Fruit fly (Drosophila melanogaster) whole organism, embryonic: ENCODE results near the gene CG11986.

Source experiments
- CG10654 ChIP-seq: fragments of 200-800 bp; sonication (Bioruptor generic); optimal IDR thresholded peaks from 2 replicates; lab custom pipeline; 2016; ENCODE audit warnings: missing biosample characterization, missing genetic modification characterization
- CG11723 ChIP-seq: fragments of 200-800 bp; sonication (Bioruptor generic); optimal IDR thresholded peaks from 2 replicates; lab custom pipeline; 2017; ENCODE audit warnings: missing biosample characterization, mild to moderate bottlenecking, missing genetic modification characterization
- CG12299 ChIP-seq: fragments of 200-800 bp; sonication (Bioruptor generic); optimal IDR thresholded peaks from 2 replicates; lab custom pipeline; 2018; ENCODE audit warnings: missing biosample characterization, mild to moderate bottlenecking, missing genetic modification characterization
- CG1233 ChIP-seq: fragments of 200-800 bp; sonication (Bioruptor generic); optimal IDR thresholded peaks from 4 replicates; lab custom pipeline; 2018; ENCODE audit warnings: missing biosample characterization, mild to moderate bottlenecking, missing genetic modification characterization
- CG13894 ChIP-seq: fragments of 200-800 bp; sonication (Bioruptor generic); optimal IDR thresholded peaks from 3 replicates; lab custom pipeline; 2018; ENCODE audit warnings: missing biosample characterization, mild to moderate bottlenecking, missing genetic modification characterization, moderate library complexity
- CG15011 ChIP-seq: fragments of 200-800 bp; sonication (Bioruptor generic); optimal IDR thresholded peaks from 3 replicates; lab custom pipeline; 2018; ENCODE audit warnings: missing biosample characterization, mild to moderate bottlenecking, missing genetic modification characterization
- CG16779 ChIP-seq: fragments of 200-800 bp; sonication (Bioruptor generic); IDR thresholded peaks from 2 replicates; pipeline ENCODE4 v1.3.6; 2022; ENCODE audit warnings: missing biosample characterization, missing genetic modification characterization
- CG16863 ChIP-seq: fragments of 200-800 bp; sonication (Bioruptor generic); optimal IDR thresholded peaks from 3 replicates; lab custom pipeline; 2016; ENCODE audit warnings: missing biosample characterization, missing genetic modification characterization
- CG17568 ChIP-seq: fragments of 200-800 bp; sonication (Bioruptor generic); optimal IDR thresholded peaks from 2 replicates; lab custom pipeline; 2018; ENCODE audit warnings: missing biosample characterization, mild to moderate bottlenecking, missing genetic modification characterization, moderate library complexity
- CG18262 ChIP-seq: fragments of 200-800 bp; optimal IDR thresholded peaks from 3 replicates; lab custom pipeline; 2019; ENCODE audit warnings: missing biosample characterization, mild to moderate bottlenecking, missing genetic modification characterization, moderate library complexity
- CG2120 ChIP-seq: fragments of 200-800 bp; sonication (Bioruptor generic); optimal IDR thresholded peaks from 3 replicates; lab custom pipeline; 2016; ENCODE audit warnings: missing biosample characterization, missing genetic modification characterization
- CG30431 ChIP-seq: fragments of 200-800 bp; sonication (Bioruptor generic); optimal IDR thresholded peaks from 2 replicates; lab custom pipeline; 2017; ENCODE audit warnings: missing biosample characterization, missing genetic modification characterization
- CG31224 ChIP-seq: fragments of 200-800 bp; sonication (Bioruptor generic); IDR thresholded peaks from 2 replicates; pipeline ENCODE4 v1.3.6; 2022; ENCODE audit warnings: missing biosample characterization, missing genetic modification characterization
- CG31441 ChIP-seq: fragments of 200-800 bp; sonication (Bioruptor generic); IDR thresholded peaks from 2 replicates; pipeline ENCODE4 v1.3.6; 2022; ENCODE audit warnings: missing biosample characterization, missing genetic modification characterization
- CG3163 ChIP-seq: fragments of 200-800 bp; sonication (Bioruptor generic); optimal IDR thresholded peaks from 3 replicates; lab custom pipeline; 2016; ENCODE audit warnings: missing biosample characterization, missing genetic modification characterization
- CG4328 ChIP-seq: fragments of 200-800 bp; sonication (Bioruptor generic); optimal IDR thresholded peaks from 3 replicates; lab custom pipeline; 2017; ENCODE audit warnings: missing biosample characterization, missing genetic modification reagents, missing genetic modification characterization
- CG43689 ChIP-seq: fragments of 200-800 bp; sonication (Bioruptor generic); IDR thresholded peaks from 2 replicates; pipeline ENCODE4 v1.3.6; 2022; ENCODE audit warnings: missing biosample characterization, missing genetic modification characterization
- CG4707 ChIP-seq: fragments of 200-800 bp; sonication (Bioruptor generic); optimal IDR thresholded peaks from 2 replicates; lab custom pipeline; 2018; ENCODE audit warnings: missing biosample characterization, mild to moderate bottlenecking, missing genetic modification characterization, moderate library complexity
- CG6791 ChIP-seq: fragments of 200-800 bp; sonication (Bioruptor generic); IDR thresholded peaks from 3 replicates; pipeline ENCODE4 v1.3.6; 2022; ENCODE audit warnings: missing biosample characterization, missing genetic modification characterization; ENCODE audit not compliant: partially characterized antibody
- CG8388 ChIP-seq: fragments of 200-800 bp; sonication (Bioruptor generic); optimal IDR thresholded peaks from 2 replicates; lab custom pipeline; 2019; ENCODE audit warnings: missing biosample characterization, mild to moderate bottlenecking, missing genetic modification characterization, moderate library complexity
- CG8765 ChIP-seq: fragments of 200-800 bp; sonication (Bioruptor generic); IDR thresholded peaks from 2 replicates; pipeline ENCODE4 v1.3.6; 2022; ENCODE audit warnings: missing biosample characterization, missing genetic modification characterization
- CG9437 ChIP-seq: fragments of 200-800 bp; sonication (Bioruptor generic); optimal IDR thresholded peaks from 2 replicates; lab custom pipeline; 2018; ENCODE audit warnings: missing biosample characterization, mild to moderate bottlenecking, missing genetic modification characterization
- CTCF ChIP-seq: fragments of 200-800 bp; sonication (Bioruptor generic); optimal IDR thresholded peaks from 2 replicates; lab custom pipeline; 2017; ENCODE audit warnings: missing biosample characterization, mild to moderate bottlenecking, missing genetic modification characterization, moderate library complexity
- Camta ChIP-seq: fragments of 200-800 bp; sonication (Bioruptor generic); optimal IDR thresholded peaks from 2 replicates; lab custom pipeline; 2016; ENCODE audit warnings: missing biosample characterization, missing genetic modification characterization
- D19B ChIP-seq: fragments of 200-800 bp; sonication (Bioruptor generic); optimal IDR thresholded peaks from 2 replicates; lab custom pipeline; 2017; ENCODE audit warnings: missing biosample characterization, mild to moderate bottlenecking, missing genetic modification characterization
- Dek ChIP-seq: fragments of 200-800 bp; sonication (Bioruptor generic); optimal IDR thresholded peaks from 3 replicates; lab custom pipeline; 2019; ENCODE audit warnings: missing biosample characterization, mild to moderate bottlenecking, missing genetic modification characterization, moderate library complexity
- Doc3 ChIP-seq: fragments of 200-800 bp; sonication (Bioruptor generic); IDR thresholded peaks from 3 replicates; pipeline ENCODE4 v1.3.6; 2022; ENCODE audit warnings: missing biosample characterization, missing genetic modification characterization; ENCODE audit not compliant: partially characterized antibody
- HLH4C ChIP-seq: fragments of 200-800 bp; sonication (Bioruptor generic); IDR thresholded peaks from 3 replicates; pipeline ENCODE4 v1.3.6; 2022; ENCODE audit warnings: missing biosample characterization, missing genetic modification characterization; ENCODE audit not compliant: partially characterized antibody
- Hmr ChIP-seq: fragments of 200-800 bp; sonication (Bioruptor generic); optimal IDR thresholded peaks from 3 replicates; lab custom pipeline; 2017; ENCODE audit warnings: mild to moderate bottlenecking, missing biosample characterization, missing genetic modification reagents, missing genetic modification characterization
- Myb ChIP-seq: fragments of 200-800 bp; sonication (Bioruptor generic); optimal IDR thresholded peaks from 2 replicates; lab custom pipeline; 2016; ENCODE audit warnings: missing biosample characterization, missing genetic modification characterization
- NK7.1 ChIP-seq: fragments of 200-800 bp; sonication (Bioruptor generic); optimal IDR thresholded peaks from 3 replicates; lab custom pipeline; 2016; ENCODE audit warnings: missing biosample characterization, missing genetic modification characterization
- Oaz ChIP-seq: fragments of 200-800 bp; sonication (Bioruptor generic); IDR thresholded peaks from 2 replicates; pipeline ENCODE4 v1.3.6; 2022; ENCODE audit warnings: missing biosample characterization, missing genetic modification characterization
- Opbp ChIP-seq: fragments of 200-800 bp; sonication (Bioruptor generic); IDR thresholded peaks from 3 replicates; pipeline ENCODE4 v1.3.6; 2022; ENCODE audit warnings: missing biosample characterization, missing genetic modification characterization; ENCODE audit not compliant: partially characterized antibody
- PHDP ChIP-seq: fragments of 200-800 bp; sonication (Bioruptor generic); optimal IDR thresholded peaks from 3 replicates; lab custom pipeline; 2018; ENCODE audit warnings: missing biosample characterization, mild to moderate bottlenecking, missing genetic modification characterization, moderate library complexity
- Scr ChIP-seq: fragments of 200-800 bp; sonication (Bioruptor generic); IDR thresholded peaks from 2 replicates; pipeline ENCODE4 v1.3.6; 2022; ENCODE audit warnings: missing biosample characterization, missing genetic modification characterization; ENCODE audit not compliant: partially characterized antibody
- ab ChIP-seq: fragments of 200-800 bp; sonication (Bioruptor generic); optimal IDR thresholded peaks from 2 replicates; lab custom pipeline; 2016; ENCODE audit warnings: missing biosample characterization, missing genetic modification characterization
- btn ChIP-seq: fragments of 200-800 bp; sonication (Bioruptor generic); optimal IDR thresholded peaks from 2 replicates; lab custom pipeline; 2016; ENCODE audit warnings: missing biosample characterization, missing genetic modification characterization
- cas ChIP-seq: fragments of 200-800 bp; sonication (Bioruptor generic); IDR thresholded peaks from 2 replicates; pipeline ENCODE4 v1.3.6; 2022; ENCODE audit warnings: missing biosample characterization, missing genetic modification characterization
- chm ChIP-seq: fragments of 200-800 bp; sonication (Bioruptor generic); IDR thresholded peaks from 2 replicates; pipeline ENCODE4 v1.3.6; 2022; ENCODE audit warnings: missing biosample characterization, missing genetic modification characterization
- da ChIP-seq: fragments of 200-800 bp; sonication (Bioruptor generic); optimal IDR thresholded peaks from 2 replicates; lab custom pipeline; 2016; ENCODE audit warnings: missing biosample characterization, missing genetic modification characterization
- danr ChIP-seq: fragments of 200-800 bp; sonication (Bioruptor generic); IDR thresholded peaks from 2 replicates; pipeline ENCODE4 v1.3.6; 2022; ENCODE audit warnings: missing biosample characterization, missing genetic modification characterization
- en ChIP-seq: fragments of 200-800 bp; sonication (Bioruptor generic); optimal IDR thresholded peaks from 2 replicates; lab custom pipeline; 2016; ENCODE audit warnings: missing biosample characterization, missing genetic modification characterization
- h ChIP-seq: fragments of >200 bp; optimal IDR thresholded peaks from 2 replicates; lab custom pipeline; 2017
- hth ChIP-seq: fragments of >200 bp; optimal IDR thresholded peaks from 2 replicates; lab custom pipeline; 2017; ENCODE audit warnings: inconsistent platforms
- kah ChIP-seq: fragments of 200-800 bp; sonication (Bioruptor generic); optimal IDR thresholded peaks from 2 replicates; lab custom pipeline; 2018; ENCODE audit warnings: missing biosample characterization, mild to moderate bottlenecking, missing genetic modification characterization
- nmo ChIP-seq: fragments of 200-800 bp; sonication (Bioruptor generic); optimal IDR thresholded peaks from 2 replicates; lab custom pipeline; 2018; ENCODE audit warnings: missing biosample characterization, mild to moderate bottlenecking, missing genetic modification characterization, moderate library complexity
- phol ChIP-seq: fragments of 200-800 bp; sonication (Bioruptor generic); optimal IDR thresholded peaks from 3 replicates; lab custom pipeline; 2018; ENCODE audit warnings: missing biosample characterization, mild to moderate bottlenecking, missing genetic modification characterization, moderate library complexity
- run ChIP-seq: fragments of 200-800 bp; sonication (Bioruptor generic); optimal IDR thresholded peaks from 3 replicates; lab custom pipeline; 2018; ENCODE audit warnings: missing biosample characterization, mild to moderate bottlenecking, missing genetic modification characterization
- salm ChIP-seq: fragments of 200-800 bp; sonication (Bioruptor generic); optimal IDR thresholded peaks from 2 replicates; lab custom pipeline; 2018; ENCODE audit warnings: missing biosample characterization, mild to moderate bottlenecking, missing genetic modification characterization
- sisA ChIP-seq: fragments of 200-800 bp; sonication (Bioruptor generic); IDR thresholded peaks from 2 replicates; pipeline ENCODE4 v1.3.6; 2022; ENCODE audit warnings: missing biosample characterization, missing genetic modification characterization
- toy ChIP-seq: fragments of 200-800 bp; sonication (Bioruptor generic); IDR thresholded peaks from 2 replicates; pipeline ENCODE4 v1.3.6; 2022; ENCODE audit warnings: missing biosample characterization, missing genetic modification characterization
- vnd ChIP-seq: fragments of 200-800 bp; sonication (Bioruptor generic); IDR thresholded peaks from 3 replicates; pipeline ENCODE4 v1.3.6; 2022; ENCODE audit warnings: missing biosample characterization, missing genetic modification characterization; ENCODE audit not compliant: partially characterized antibody
- zfh1 ChIP-seq: fragments of 200-800 bp; sonication (Bioruptor generic); IDR thresholded peaks from 3 replicates; pipeline ENCODE4 v1.3.6; 2022; ENCODE audit warnings: missing biosample characterization, missing genetic modification characterization

CG11986 gene

DNA sequence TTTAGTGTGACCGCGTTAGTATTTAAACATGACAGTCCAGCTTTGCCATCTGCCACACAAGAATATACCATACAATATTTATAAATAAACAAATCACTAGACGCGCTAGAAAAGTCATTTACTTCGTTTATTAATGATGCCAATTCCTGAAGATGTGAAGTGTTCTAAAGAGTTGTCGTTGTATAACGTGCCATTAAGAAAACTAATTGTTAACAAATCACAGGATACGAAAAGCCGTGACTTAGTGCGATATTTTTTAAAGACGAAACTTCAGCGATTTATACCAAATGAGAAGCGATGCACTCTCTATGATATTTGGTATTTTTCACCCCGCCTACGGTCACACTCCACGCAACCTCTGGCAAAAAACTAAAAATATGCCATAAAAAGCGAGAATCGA is 24.2 kb downstream of the CG11986 start, which contains the start of gene neur (continued):
- TF ChIP-seq PHDP (peak; percentile 13), CG9437 (GFP tag; lab: Kevin White, UChicago) (no peak), CG2120 (GFP tag; lab: Kevin White, UChicago) (peak; percentile 19), CG15011 (GFP tag; lab: Kevin White, UChicago) (no peak), CG31224 (no peak), nmo (peak; percentile 72), CG4328 (GFP tag; lab: Kevin White, UChicago) (peak; percentile 15), Hmr (GFP tag; lab: Kevin White, UChicago) (peak; percentile 73), CG4707 (GFP tag; lab: Kevin White, UChicago) (no peak), toy (no peak), CG13894 (no peak), danr (GFP tag; lab: Robert Waterston, UW) (no peak), Doc3 (GFP tag; lab: Robert Waterston, UW) (peak; percentile 59), salm (tag; lab: Kevin White, UChicago) (no peak), NK7.1 (GFP tag; lab: Kevin White, UChicago) (no peak), CG18262 (tag; lab: Kevin White, UChicago) (peak; percentile 30), CG17568 (GFP tag; lab: Kevin White, UChicago) (no peak), CG43689 (GFP tag; lab: Robert Waterston, UW) (no peak), zfh1 (GFP tag; lab: Robert Waterston, UW) (0 out of 3 replicates have a peak, but pooled peaks have one; percentile 35), CG10654 (GFP tag; lab: Kevin White, UChicago) (no peak), CG16779 (no peak), CG1233 (no peak), Myb (GFP tag; lab: Kevin White, UChicago) (peak; percentile 6), CG3163 (GFP tag; lab: Kevin White, UChicago) (peak; percentile 18), phol (peak; percentile 67), btn (GFP tag; lab: Kevin White, UChicago) (no peak), ab (GFP tag; lab: Kevin White, UChicago) (no peak), da (GFP tag; lab: Kevin White, UChicago) (no peak), chm (GFP tag; lab: Robert Waterston, UW) (no peak), run (tag; lab: Kevin White, UChicago) (no peak), CG8388 (no peak), Dek (tag; lab: Kevin White, UChicago) (no peak), h (no peak), Oaz (GFP tag; lab: Robert Waterston, UW) (no peak), Opbp (GFP tag; lab: Robert Waterston, UW) (peak; percentile 78), CG11723 (GFP tag; lab: Kevin White, UChicago) (no peak), kah (no peak), D19B (no peak), hth (no peak), sisA (GFP tag; lab: Robert Waterston, UW) (no peak), CG30431 (no peak), CG6791 (GFP tag; lab: Robert Waterston, UW) (peak; percentile 59; the same call in 2 of the 3 replicates), CG12299 (tag; lab: Kevin White, UChicago) (no peak), CG31441 (peak; percentile 90), CG8765 (no peak), en (no peak), cas (GFP tag; lab: Robert Waterston, UW) (no peak), Scr (GFP tag; lab: Robert Waterston, UW) (peak; percentile 78), vnd (GFP tag; lab: Robert Waterston, UW) (peak; percentile 53; the same call in 1 of the 3 replicates), HLH4C (GFP tag; lab: Robert Waterston, UW) (peak; percentile 65; the same call in 2 of the 3 replicates), Camta (GFP tag; lab: Kevin White, UChicago) (no peak), CTCF (GFP tag; lab: Kevin White, UChicago) (peak; percentile 7), CG16863 (GFP tag; lab: Kevin White, UChicago) (no peak)
